Worm (Caenorhabditis elegans): ENCODE measurements around the gene vhp-1.

ce11 chrII:5364516-5364915, 41.4 kb downstream of the vhp-1 start:
- TF ChIP-seq nhr-77 (tag; optimal IDR thresholded peaks at IDR 0.05) (no peak), ztf-7 (tag; optimal IDR thresholded peaks at IDR 0.05) (no peak)
